Fruit fly (Drosophila melanogaster): Measurements from ENCODE around the gene Spase25.

The Spase25 gene

DNA sequence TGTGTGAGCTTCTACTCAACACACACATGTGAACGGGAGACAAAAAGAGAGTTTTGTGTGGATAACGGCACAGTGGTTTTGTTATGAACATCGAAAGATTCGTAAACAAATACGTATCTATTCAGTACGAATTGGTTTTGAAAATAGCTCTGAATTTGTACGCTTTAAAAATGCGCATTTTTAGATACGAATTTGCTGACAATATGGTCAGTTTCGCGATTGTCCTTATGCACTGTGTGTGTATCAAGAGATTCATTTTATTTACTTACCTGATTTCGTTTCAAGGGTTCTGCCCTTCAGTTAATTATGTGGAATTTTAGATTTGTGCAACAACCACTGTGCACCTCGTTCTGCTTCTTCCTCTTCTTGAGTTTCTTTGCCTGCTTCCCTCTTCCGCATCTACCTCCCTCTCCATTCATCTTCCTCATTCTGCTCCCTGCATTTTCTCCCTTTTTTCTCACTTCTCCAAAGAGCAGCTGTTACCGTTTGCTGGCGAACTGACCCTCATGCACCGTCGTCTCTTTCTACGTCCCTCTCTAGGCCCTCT is 9.8 kb downstream of the Spase25 start:
- TF ChIP-seq Dll (optimal IDR thresholded peaks at IDR 0.05), result no peak
- TF ChIP-seq pan (optimal IDR thresholded peaks at IDR 0.05), result peak; percentile 18

DNA sequence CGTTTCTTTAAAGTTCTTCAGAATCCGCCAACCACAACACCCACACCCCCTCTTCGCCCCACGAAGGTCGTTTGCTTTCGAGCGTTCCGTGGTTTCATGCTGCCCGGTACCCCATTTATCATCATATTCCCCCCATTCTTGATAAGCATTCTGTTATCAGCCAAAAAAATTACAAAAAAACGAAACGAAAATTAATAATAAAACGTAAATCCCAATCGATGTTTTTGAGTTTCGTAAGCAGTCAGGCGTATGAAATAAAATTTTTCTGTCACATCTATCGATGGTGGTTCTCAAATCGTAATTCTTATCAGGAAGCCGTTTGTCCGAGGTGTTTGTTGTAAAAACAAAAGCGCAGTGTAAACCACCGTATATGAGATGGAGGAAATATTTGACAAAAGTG is 10.4 kb downstream of the Spase25 start:
- TF ChIP-seq pan (optimal IDR thresholded peaks at IDR 0.05) (no peak), psq (optimal IDR thresholded peaks at IDR 0.05) (no peak), usp (GFP tag; optimal IDR thresholded peaks at IDR 0.05) (no peak), CG8478 (optimal IDR thresholded peaks at IDR 0.05) (no peak), Dll (optimal IDR thresholded peaks at IDR 0.05) (no peak), EcR (GFP tag; optimal IDR thresholded peaks at IDR 0.05) (no peak)

dm6 chrX:11496257-11496656 is 11.2 kb downstream of the Spase25 start:
- TF ChIP-seq CG8478 (optimal IDR thresholded peaks at IDR 0.05) (no peak), usp (GFP tag; optimal IDR thresholded peaks at IDR 0.05) (no peak), pan (optimal IDR thresholded peaks at IDR 0.05) (no peak), EcR (GFP tag; optimal IDR thresholded peaks at IDR 0.05) (no peak), Dll (optimal IDR thresholded peaks at IDR 0.05) (no peak), psq (optimal IDR thresholded peaks at IDR 0.05) (no peak)

DNA sequence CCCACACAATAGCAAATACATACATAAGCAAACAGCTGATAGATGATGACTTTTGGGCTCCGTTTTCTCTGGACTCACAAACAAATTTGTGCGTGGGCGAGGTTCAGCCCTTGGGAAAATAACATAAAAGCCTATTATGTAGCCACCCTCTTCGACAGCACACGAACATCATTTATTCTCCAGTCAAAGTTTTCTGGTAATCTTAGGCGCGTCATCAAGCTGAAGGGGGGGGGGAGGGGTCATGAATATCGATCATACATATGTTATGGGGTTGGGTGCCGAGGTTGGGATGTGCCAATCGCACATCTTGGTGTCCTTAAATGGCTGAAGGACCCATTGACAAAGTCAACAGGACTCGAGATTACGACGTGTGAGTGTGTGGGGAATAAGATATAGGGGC is 13.1 kb downstream of the Spase25 start:
- no peak for TF ChIP-seq Dll (optimal IDR thresholded peaks at IDR 0.05)
- TF ChIP-seq EcR (GFP tag; optimal IDR thresholded peaks at IDR 0.05), result no peak
- TF ChIP-seq usp (GFP tag; optimal IDR thresholded peaks at IDR 0.05), result no peak
- TF ChIP-seq pan (optimal IDR thresholded peaks at IDR 0.05), result no peak
- no peak for TF ChIP-seq psq (optimal IDR thresholded peaks at IDR 0.05)
- TF ChIP-seq CG8478 (optimal IDR thresholded peaks at IDR 0.05), result no peak

DNA sequence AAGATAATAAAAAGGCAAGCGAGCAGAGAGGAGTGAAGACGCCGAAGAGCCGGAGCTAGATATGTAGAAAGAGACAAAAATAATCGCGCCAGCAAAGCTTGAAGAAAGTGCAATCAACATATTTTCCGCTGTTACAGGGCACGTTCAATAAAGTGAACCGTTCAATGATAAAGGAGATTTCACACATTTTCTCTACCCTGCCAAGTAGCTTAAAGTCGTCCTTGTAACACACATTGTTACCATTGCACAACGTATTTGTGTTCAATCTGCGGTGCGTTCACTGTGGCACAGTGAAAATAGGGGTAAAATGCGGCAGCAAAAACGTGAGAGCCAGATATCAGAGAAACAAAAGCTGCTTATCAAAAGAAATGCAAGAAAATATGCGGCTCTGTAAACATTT is 14.4 kb downstream of the Spase25 start:
- TF ChIP-seq CG8478 (optimal IDR thresholded peaks at IDR 0.05) (no peak), psq (optimal IDR thresholded peaks at IDR 0.05) (no peak), usp (GFP tag; optimal IDR thresholded peaks at IDR 0.05) (no peak), EcR (GFP tag; optimal IDR thresholded peaks at IDR 0.05) (no peak), pan (optimal IDR thresholded peaks at IDR 0.05) (no peak), Dll (optimal IDR thresholded peaks at IDR 0.05) (no peak)

dm6 chrX:11500284-11500683 is 15.2 kb downstream of the Spase25 start:
- TF ChIP-seq CG8478 (optimal IDR thresholded peaks at IDR 0.05), result no peak
- TF ChIP-seq EcR (GFP tag; optimal IDR thresholded peaks at IDR 0.05), result no peak
- TF ChIP-seq usp (GFP tag; optimal IDR thresholded peaks at IDR 0.05), result no peak
- TF ChIP-seq pan (optimal IDR thresholded peaks at IDR 0.05), result no peak
- TF ChIP-seq Dll (optimal IDR thresholded peaks at IDR 0.05), result no peak
- TF ChIP-seq psq (optimal IDR thresholded peaks at IDR 0.05), result no peak

- TF ChIP-seq Dll (optimal IDR thresholded peaks at IDR 0.05) (no peak), CG8478 (optimal IDR thresholded peaks at IDR 0.05) (no peak), usp (GFP tag; optimal IDR thresholded peaks at IDR 0.05) (no peak), pan (optimal IDR thresholded peaks at IDR 0.05) (no peak), EcR (GFP tag; optimal IDR thresholded peaks at IDR 0.05) (no peak), psq (optimal IDR thresholded peaks at IDR 0.05) (no peak)
Measured at dm6 chrX:11501221-11501961, 16.3 kb downstream of the Spase25 start.

dm6 chrX:11503625-11504024 is 18.6 kb downstream of the Spase25 start:
- TF ChIP-seq EcR (GFP tag; optimal IDR thresholded peaks at IDR 0.05), result no peak
- no peak for TF ChIP-seq Dll (optimal IDR thresholded peaks at IDR 0.05)

- no peak for TF ChIP-seq CG8478 (optimal IDR thresholded peaks at IDR 0.05)
- no peak for TF ChIP-seq EcR (GFP tag; optimal IDR thresholded peaks at IDR 0.05)
- TF ChIP-seq Dll (optimal IDR thresholded peaks at IDR 0.05), result no peak
- TF ChIP-seq psq (optimal IDR thresholded peaks at IDR 0.05), result no peak
- no peak for TF ChIP-seq usp (GFP tag; optimal IDR thresholded peaks at IDR 0.05)
- no peak for TF ChIP-seq pan (optimal IDR thresholded peaks at IDR 0.05)
Measured at dm6 chrX:11506210-11506609, 21.2 kb downstream of the Spase25 start.

dm6 chrX:11510120-11510771 is 25.2 kb downstream of the Spase25 start:
- no peak for TF ChIP-seq Dll (optimal IDR thresholded peaks at IDR 0.05)

- TF ChIP-seq EcR (GFP tag; optimal IDR thresholded peaks at IDR 0.05), result no peak
- TF ChIP-seq pan (optimal IDR thresholded peaks at IDR 0.05), result no peak
- TF ChIP-seq Dll (optimal IDR thresholded peaks at IDR 0.05), result no peak
Measured at dm6 chrX:11511299-11511698, 26.2 kb downstream of the Spase25 start.

dm6 chrX:11511955-11512354 is 26.9 kb downstream of the Spase25 start:
- TF ChIP-seq psq (optimal IDR thresholded peaks at IDR 0.05), result no peak
- TF ChIP-seq EcR (GFP tag; optimal IDR thresholded peaks at IDR 0.05), result no peak
- TF ChIP-seq CG8478 (optimal IDR thresholded peaks at IDR 0.05), result no peak
- TF ChIP-seq usp (GFP tag; optimal IDR thresholded peaks at IDR 0.05), result no peak
- no peak for TF ChIP-seq Dll (optimal IDR thresholded peaks at IDR 0.05)
- no peak for TF ChIP-seq pan (optimal IDR thresholded peaks at IDR 0.05)

DNA sequence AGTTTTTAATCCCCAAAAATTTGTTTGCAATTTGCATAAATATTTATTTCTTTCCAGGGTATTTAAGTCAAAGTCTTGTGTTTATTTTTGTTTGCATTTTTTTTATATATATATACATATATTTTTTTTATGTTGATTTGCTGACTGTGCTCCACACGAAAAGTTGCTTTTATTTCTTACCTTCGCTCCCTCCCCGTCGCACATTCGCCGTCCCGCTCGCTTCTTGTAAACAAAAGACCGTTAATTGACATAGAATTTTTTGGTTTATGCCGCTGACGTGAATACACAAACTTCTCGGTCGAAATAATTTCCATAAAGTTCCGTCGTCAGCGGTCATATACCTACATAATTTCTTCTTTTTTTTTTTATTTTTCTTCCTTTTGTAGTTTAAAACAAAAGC is 27.8 kb downstream of the Spase25 start:
- TF ChIP-seq CG8478 (optimal IDR thresholded peaks at IDR 0.05), result no peak
- no peak for TF ChIP-seq pan (optimal IDR thresholded peaks at IDR 0.05)
- TF ChIP-seq psq (optimal IDR thresholded peaks at IDR 0.05), result no peak
- no peak for TF ChIP-seq EcR (GFP tag; optimal IDR thresholded peaks at IDR 0.05)
- no peak for TF ChIP-seq usp (GFP tag; optimal IDR thresholded peaks at IDR 0.05)
- TF ChIP-seq Dll (optimal IDR thresholded peaks at IDR 0.05), result no peak
